Fruit fly (Drosophila melanogaster) whole organism, pupa: Measurements from ENCODE around the gene Cpr92F.
A peak's percentile ranks its signal among the peaks of the same experiment; 100 is the strongest.

Source experiments
- CG13204 ChIP-seq: fragments of 200-800 bp; sonication (Bioruptor generic); optimal IDR thresholded peaks from 2 replicates; lab custom pipeline; 2018; ENCODE audit warnings: missing biosample characterization, mild to moderate bottlenecking, missing genetic modification characterization, moderate library complexity
- CG17806 ChIP-seq: fragments of 200-800 bp; sonication (Bioruptor generic); optimal IDR thresholded peaks from 2 replicates; lab custom pipeline; 2018; ENCODE audit warnings: missing biosample characterization, mild to moderate bottlenecking, missing genetic modification characterization, moderate library complexity
- CG32121 ChIP-seq: fragments of 200-800 bp; sonication (Bioruptor generic); IDR thresholded peaks from 2 replicates; pipeline ENCODE4 v1.3.6; 2022; ENCODE audit warnings: missing biosample characterization, missing genetic modification characterization
- CG34367 ChIP-seq: fragments of 200-800 bp; sonication (Bioruptor generic); optimal IDR thresholded peaks from 2 replicates; lab custom pipeline; 2018; ENCODE audit warnings: missing biosample characterization, mild to moderate bottlenecking, missing genetic modification characterization
- CG4496 ChIP-seq: fragments of 200-800 bp; sonication (Bioruptor generic); IDR thresholded peaks from 3 replicates; pipeline ENCODE4 v1.3.6; 2022; ENCODE audit warnings: missing biosample characterization, missing genetic modification characterization
- CG8159 ChIP-seq: fragments of 200-800 bp; sonication (Bioruptor generic); optimal IDR thresholded peaks from 3 replicates; lab custom pipeline; 2018; ENCODE audit warnings: missing biosample characterization, mild to moderate bottlenecking, missing genetic modification characterization, moderate library complexity
- CG9948 ChIP-seq: fragments of 200-800 bp; sonication (Bioruptor generic); optimal IDR thresholded peaks from 2 replicates; lab custom pipeline; 2018; ENCODE audit warnings: missing biosample characterization, mild to moderate bottlenecking, missing genetic modification characterization, moderate library complexity
- D1 ChIP-seq: fragments of 200-800 bp; sonication (Bioruptor generic); optimal IDR thresholded peaks from 2 replicates; lab custom pipeline; 2018; ENCODE audit warnings: missing biosample characterization, mild to moderate bottlenecking, missing genetic modification characterization, moderate library complexity
- Ets98B ChIP-seq: fragments of 200-800 bp; sonication (Bioruptor generic); IDR thresholded peaks from 2 replicates; pipeline ENCODE4 v1.3.6; 2022; ENCODE audit warnings: missing biosample characterization, missing genetic modification characterization
- Pif1A ChIP-seq: fragments of 200-800 bp; sonication (Bioruptor generic); optimal IDR thresholded peaks from 3 replicates; lab custom pipeline; 2016; ENCODE audit warnings: missing biosample characterization, missing genetic modification characterization
- Pif1B ChIP-seq: fragments of 200-800 bp; sonication (Bioruptor generic); optimal IDR thresholded peaks from 3 replicates; lab custom pipeline; 2016; ENCODE audit warnings: missing biosample characterization, missing genetic modification characterization
- fd96Ca ChIP-seq: fragments of 200-800 bp; sonication (Bioruptor generic); IDR thresholded peaks from 3 replicates; pipeline ENCODE4 v1.3.6; 2022; ENCODE audit warnings: missing biosample characterization, missing genetic modification characterization
- gl ChIP-seq: fragments of 200-800 bp; sonication (Bioruptor generic); optimal IDR thresholded peaks from 2 replicates; lab custom pipeline; 2018; ENCODE audit warnings: missing biosample characterization, mild to moderate bottlenecking, missing genetic modification characterization

DNA sequence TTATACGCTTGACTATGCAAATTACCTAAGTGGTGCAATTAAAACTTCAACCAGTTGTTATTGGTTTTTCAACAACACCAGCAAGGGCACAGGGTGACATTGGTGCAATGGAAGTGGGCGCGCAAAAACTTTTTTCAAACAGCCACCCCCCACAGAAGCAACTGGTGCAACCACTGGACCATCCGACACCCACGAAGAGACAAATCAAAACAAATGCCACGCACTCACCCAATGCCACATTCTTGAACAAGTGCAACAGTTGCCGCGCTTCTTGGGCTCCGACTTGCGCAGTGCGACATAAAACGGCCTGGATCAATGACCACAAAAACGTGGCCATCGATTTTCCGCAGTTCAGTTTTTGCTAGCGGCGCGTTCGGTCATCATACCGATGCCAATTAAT is 33.6 kb upstream of the Cpr92F start:
- TF ChIP-seq CG32121 (no peak), Ets98B (0 out of 2 replicates have a peak, but pooled peaks have one; percentile 16), Pif1B (GFP tag; lab: Kevin White, UChicago) (no peak), CG4496 (GFP tag; lab: Robert Waterston, UW) (no peak), D1 (tag; lab: Kevin White, UChicago) (no peak), fd96Ca (no peak), CG8159 (no peak), CG13204 (no peak), Pif1A (GFP tag; lab: Kevin White, UChicago) (no peak), gl (tag; lab: Kevin White, UChicago) (no peak), CG34367 (tag; lab: Kevin White, UChicago) (no peak), CG9948 (tag; lab: Kevin White, UChicago) (no peak), CG17806 (tag; lab: Kevin White, UChicago) (no peak)
